Fruit fly (Drosophila melanogaster) whole organism, embryonic: ENCODE results near the gene CG14220.
A peak's percentile ranks its signal among the peaks of the same experiment; 100 is the strongest.

Source experiments
- Blimp-1 ChIP-seq: fragments of 200-800 bp; sonication (Bioruptor generic); optimal IDR thresholded peaks from 3 replicates; lab custom pipeline; 2018; ENCODE audit warnings: missing biosample characterization, missing genetic modification characterization, mild to moderate bottlenecking, moderate library complexity, missing genetic modification reagents
- BtbVII ChIP-seq: fragments of 200-800 bp; sonication (Bioruptor generic); optimal IDR thresholded peaks from 3 replicates; lab custom pipeline; 2017; ENCODE audit warnings: missing biosample characterization, mild to moderate bottlenecking, missing genetic modification characterization
- CG10543 ChIP-seq: fragments of 200-800 bp; sonication (Bioruptor generic); optimal IDR thresholded peaks from 3 replicates; lab custom pipeline; 2017; ENCODE audit warnings: missing biosample characterization, mild to moderate bottlenecking, missing genetic modification characterization, moderate library complexity
- CG11247 ChIP-seq: fragments of 200-800 bp; sonication (Bioruptor generic); IDR thresholded peaks from 2 replicates; pipeline ENCODE4 v1.3.6; 2022; ENCODE audit warnings: missing biosample characterization, missing genetic modification characterization
- CG11696 ChIP-seq: fragments of 200-800 bp; sonication (Bioruptor generic); IDR thresholded peaks from 2 replicates; pipeline ENCODE4 v1.3.6; 2022; ENCODE audit warnings: missing biosample characterization, missing genetic modification characterization
- CG12219 ChIP-seq: fragments of 200-800 bp; sonication (Bioruptor generic); optimal IDR thresholded peaks from 3 replicates; lab custom pipeline; 2018; ENCODE audit warnings: missing biosample characterization, mild to moderate bottlenecking, missing genetic modification characterization
- CG12391 ChIP-seq: fragments of 200-800 bp; sonication (Bioruptor generic); optimal IDR thresholded peaks from 3 replicates; lab custom pipeline; 2018; ENCODE audit warnings: missing biosample characterization, mild to moderate bottlenecking, missing genetic modification characterization, moderate library complexity
- CG13287 ChIP-seq: fragments of 200-800 bp; sonication (Bioruptor generic); IDR thresholded peaks from 2 replicates; pipeline ENCODE4 v1.3.6; 2022; ENCODE audit warnings: missing biosample characterization, missing genetic modification characterization; ENCODE audit not compliant: partially characterized antibody
- CG13296 ChIP-seq: fragments of 200-800 bp; sonication (Bioruptor generic); optimal IDR thresholded peaks from 3 replicates; lab custom pipeline; 2018; ENCODE audit warnings: missing biosample characterization, mild to moderate bottlenecking, missing genetic modification characterization
- CG13775 ChIP-seq: fragments of 200-800 bp; sonication (Bioruptor generic); optimal IDR thresholded peaks from 3 replicates; lab custom pipeline; 2017; ENCODE audit warnings: missing biosample characterization, mild to moderate bottlenecking, missing genetic modification characterization
- CG15269 ChIP-seq: fragments of 200-800 bp; sonication (Bioruptor generic); optimal IDR thresholded peaks from 2 replicates; lab custom pipeline; 2018; ENCODE audit warnings: missing biosample characterization, mild to moderate bottlenecking, missing genetic modification characterization, moderate library complexity
- CG18599 ChIP-seq: fragments of 200-800 bp; sonication (Bioruptor generic); optimal IDR thresholded peaks from 3 replicates; lab custom pipeline; 2017; ENCODE audit warnings: missing biosample characterization, missing genetic modification characterization, mild to moderate bottlenecking, moderate library complexity, missing genetic modification reagents
- CG2712 ChIP-seq: fragments of 200-800 bp; optimal IDR thresholded peaks from 3 replicates; lab custom pipeline; 2019; ENCODE audit warnings: missing biosample characterization, mild to moderate bottlenecking, missing genetic modification characterization, moderate library complexity
- CG33213 ChIP-seq: fragments of 200-800 bp; sonication (Bioruptor generic); optimal IDR thresholded peaks from 3 replicates; lab custom pipeline; 2016; ENCODE audit warnings: missing biosample characterization, missing genetic modification characterization
- CG34224 ChIP-seq: fragments of 200-800 bp; sonication (Bioruptor generic); IDR thresholded peaks from 3 replicates; pipeline ENCODE4 v1.3.6; 2022; ENCODE audit warnings: missing biosample characterization, missing genetic modification characterization; ENCODE audit not compliant: partially characterized antibody
- CG34376 ChIP-seq: fragments of 200-800 bp; sonication (Bioruptor generic); optimal IDR thresholded peaks from 2 replicates; lab custom pipeline; 2018; ENCODE audit warnings: missing biosample characterization, mild to moderate bottlenecking, missing genetic modification characterization
- CG3995 ChIP-seq: fragments of 200-800 bp; sonication (Bioruptor generic); optimal IDR thresholded peaks from 3 replicates; lab custom pipeline; 2016; ENCODE audit warnings: missing biosample characterization, missing genetic modification characterization
- CG4730 ChIP-seq: fragments of 200-800 bp; sonication (Bioruptor generic); IDR thresholded peaks from 2 replicates; pipeline ENCODE4 v1.3.6; 2022; ENCODE audit warnings: missing biosample characterization, missing genetic modification characterization
- CG5245 ChIP-seq: fragments of 200-800 bp; sonication (Bioruptor generic); optimal IDR thresholded peaks from 3 replicates; lab custom pipeline; 2016; ENCODE audit warnings: missing biosample characterization, missing genetic modification characterization
- CG8290 ChIP-seq, 3 experiments: fragments of 200-800 bp; sonication (Bioruptor generic); optimal IDR thresholded peaks; 2 replicates each; lab custom pipeline; 2016 to 2019; ENCODE audit warnings: missing biosample characterization in 3 of 3, missing genetic modification characterization in 3 of 3, mild to moderate bottlenecking in 2 of 3, moderate library complexity in 1 of 3
- CG8924 ChIP-seq: fragments of 200-800 bp; optimal IDR thresholded peaks from 3 replicates; lab custom pipeline; 2019; ENCODE audit warnings: missing biosample characterization, mild to moderate bottlenecking, missing genetic modification characterization, moderate library complexity
- CG9215 ChIP-seq: fragments of 200-800 bp; sonication (Bioruptor generic); IDR thresholded peaks from 2 replicates; pipeline ENCODE4 v1.3.6; 2022; ENCODE audit warnings: missing biosample characterization, missing genetic modification characterization
- CG9932 ChIP-seq: fragments of 200-800 bp; sonication (Bioruptor generic); IDR thresholded peaks from 2 replicates; pipeline ENCODE4 v1.3.6; 2022; ENCODE audit warnings: missing biosample characterization, missing genetic modification characterization
- CkIIα-i1 ChIP-seq: fragments of 200-800 bp; sonication (Bioruptor generic); IDR thresholded peaks from 2 replicates; pipeline ENCODE4 v1.3.6; 2022; ENCODE audit warnings: missing biosample characterization, missing genetic modification characterization
- CrebB ChIP-seq: fragments of 200-800 bp; sonication (Bioruptor generic); optimal IDR thresholded peaks from 3 replicates; lab custom pipeline; 2018; ENCODE audit warnings: missing biosample characterization, mild to moderate bottlenecking, missing genetic modification characterization
- Dp ChIP-seq: fragments of 200-800 bp; sonication (Bioruptor generic); optimal IDR thresholded peaks from 2 replicates; lab custom pipeline; 2018; ENCODE audit warnings: missing biosample characterization, mild to moderate bottlenecking, missing genetic modification characterization, moderate library complexity
- Dref ChIP-seq: fragments of 200-800 bp; sonication (Bioruptor generic); IDR thresholded peaks from 2 replicates; pipeline ENCODE4 v1.3.6; 2022; ENCODE audit warnings: missing biosample characterization, missing genetic modification characterization
- Drgx ChIP-seq: fragments of 200-800 bp; sonication (Bioruptor generic); IDR thresholded peaks from 2 replicates; pipeline ENCODE4 v1.3.6; 2022; ENCODE audit warnings: missing biosample characterization, missing genetic modification characterization
- E2f2 ChIP-seq: fragments of 200-800 bp; sonication (Bioruptor generic); IDR thresholded peaks from 2 replicates; pipeline ENCODE4 v1.3.6; 2022; ENCODE audit warnings: missing biosample characterization, missing genetic modification characterization
- HLH4C ChIP-seq: fragments of 200-800 bp; sonication (Bioruptor generic); IDR thresholded peaks from 3 replicates; pipeline ENCODE4 v1.3.6; 2022; ENCODE audit warnings: missing biosample characterization, missing genetic modification characterization; ENCODE audit not compliant: partially characterized antibody
- Hr3 ChIP-seq: fragments of 200-800 bp; sonication (Bioruptor generic); optimal IDR thresholded peaks from 3 replicates; lab custom pipeline; 2016; ENCODE audit warnings: missing biosample characterization, missing genetic modification characterization
- Jarid2 ChIP-seq: fragments of 200-800 bp; sonication (Bioruptor generic); optimal IDR thresholded peaks from 3 replicates; lab custom pipeline; 2017; ENCODE audit warnings: mild to moderate bottlenecking, missing biosample characterization, missing genetic modification reagents, missing genetic modification characterization
- Lhr ChIP-seq: fragments of 200-800 bp; sonication (Bioruptor generic); optimal IDR thresholded peaks from 3 replicates; lab custom pipeline; 2017; ENCODE audit warnings: mild to moderate bottlenecking, missing biosample characterization, missing genetic modification reagents, missing genetic modification characterization
- Med ChIP-seq: fragments of 200-800 bp; sonication (Bioruptor generic); peaks from one replicate; lab custom pipeline; 2016; ENCODE audit warnings: missing biosample characterization, missing genetic modification characterization, mild to moderate bottlenecking, inconsistent platforms, moderate library complexity
- Myb ChIP-seq: fragments of 200-800 bp; sonication (Bioruptor generic); optimal IDR thresholded peaks from 2 replicates; lab custom pipeline; 2016; ENCODE audit warnings: missing biosample characterization, missing genetic modification characterization
- NC2α ChIP-seq: fragments of 200-800 bp; sonication (Bioruptor generic); optimal IDR thresholded peaks from 2 replicates; lab custom pipeline; 2016; ENCODE audit warnings: missing biosample characterization, missing genetic modification characterization
- NfI ChIP-seq: fragments of 200-800 bp; sonication (Bioruptor generic); optimal IDR thresholded peaks from 3 replicates; lab custom pipeline; 2018; ENCODE audit warnings: missing biosample characterization, mild to moderate bottlenecking, missing genetic modification characterization, moderate library complexity
- Oaz ChIP-seq: fragments of 200-800 bp; sonication (Bioruptor generic); IDR thresholded peaks from 2 replicates; pipeline ENCODE4 v1.3.6; 2022; ENCODE audit warnings: missing biosample characterization, missing genetic modification characterization
- YL-1 ChIP-seq: fragments of 200-800 bp; sonication (Bioruptor generic); optimal IDR thresholded peaks from 3 replicates; lab custom pipeline; 2017; ENCODE audit warnings: missing biosample characterization, mild to moderate bottlenecking, missing genetic modification characterization
- ab ChIP-seq: fragments of 200-800 bp; sonication (Bioruptor generic); optimal IDR thresholded peaks from 2 replicates; lab custom pipeline; 2016; ENCODE audit warnings: missing biosample characterization, missing genetic modification characterization
- caup ChIP-seq: fragments of 200-800 bp; sonication (Bioruptor generic); optimal IDR thresholded peaks from 3 replicates; lab custom pipeline; 2017; ENCODE audit warnings: missing biosample characterization, mild to moderate bottlenecking, missing genetic modification characterization, moderate library complexity; ENCODE audit not compliant: severe bottlenecking
- cwo ChIP-seq: fragments of 200-800 bp; sonication (Bioruptor generic); optimal IDR thresholded peaks from 3 replicates; lab custom pipeline; 2017; ENCODE audit warnings: missing biosample characterization, missing genetic modification characterization, mild to moderate bottlenecking, moderate library complexity, missing genetic modification reagents
- danr ChIP-seq: fragments of 200-800 bp; sonication (Bioruptor generic); IDR thresholded peaks from 2 replicates; pipeline ENCODE4 v1.3.6; 2022; ENCODE audit warnings: missing biosample characterization, missing genetic modification characterization
- dm ChIP-seq: fragments of 200-800 bp; sonication (Bioruptor generic); optimal IDR thresholded peaks from 3 replicates; lab custom pipeline; 2016; ENCODE audit warnings: missing biosample characterization, missing genetic modification characterization
- dmrt11E ChIP-seq: fragments of 200-800 bp; sonication (Bioruptor generic); optimal IDR thresholded peaks from 3 replicates; lab custom pipeline; 2018; ENCODE audit warnings: missing biosample characterization, mild to moderate bottlenecking, missing genetic modification characterization, moderate library complexity
- eyg ChIP-seq: fragments of 200-800 bp; sonication (Bioruptor generic); optimal IDR thresholded peaks from 3 replicates; lab custom pipeline; 2016; ENCODE audit warnings: missing biosample characterization, missing genetic modification characterization
- fd64A ChIP-seq: fragments of 200-800 bp; sonication (Bioruptor generic); optimal IDR thresholded peaks from 3 replicates; lab custom pipeline; 2018; ENCODE audit warnings: missing biosample characterization, mild to moderate bottlenecking, missing genetic modification characterization
- gro ChIP-seq: fragments of 200-800 bp; sonication (Bioruptor generic); optimal IDR thresholded peaks from 2 replicates; lab custom pipeline; 2016; ENCODE audit warnings: missing biosample characterization, missing genetic modification characterization
- jigr1 ChIP-seq: fragments of 200-800 bp; sonication (Bioruptor generic); IDR thresholded peaks from 3 replicates; pipeline ENCODE4 v1.3.6; 2022; ENCODE audit warnings: missing biosample characterization, missing genetic modification characterization
- trem ChIP-seq: fragments of 200-800 bp; optimal IDR thresholded peaks from 3 replicates; lab custom pipeline; 2019; ENCODE audit warnings: missing biosample characterization, mild to moderate bottlenecking, missing genetic modification characterization, moderate library complexity

CG14220 gene

dm6 chrX:19601644-19602043 is at the start of gene CG14220 (continued):
- TF ChIP-seq CG12219 (GFP tag; lab: Kevin White, UChicago) (no peak), jigr1 (GFP tag; lab: Robert Waterston, UW) (no peak), CG11247 (GFP tag; lab: Robert Waterston, UW) (no peak), E2f2 (GFP tag; lab: Robert Waterston, UW) (peak; percentile 92), CG5245 (GFP tag; lab: Kevin White, UChicago) (no peak), Jarid2 (GFP tag; lab: Kevin White, UChicago) (no peak), CrebB (tag; lab: Kevin White, UChicago) (no peak), trem (tag; lab: Kevin White, UChicago) (peak; percentile 87), danr (GFP tag; lab: Robert Waterston, UW) (no peak), eyg (GFP tag; lab: Kevin White, UChicago) (no peak), HLH4C (GFP tag; lab: Robert Waterston, UW) (peak; percentile 96), CG8924 (tag; lab: Kevin White, UChicago) (peak; percentile 22), YL-1 (GFP tag; lab: Kevin White, UChicago) (peak; percentile 63), gro (GFP tag; lab: Kevin White, UChicago) (peak; percentile 11), Dp (GFP tag; lab: Kevin White, UChicago) (peak; percentile 92), CG3995 (GFP tag; lab: Kevin White, UChicago) (peak; percentile 22), CG18599 (GFP tag; lab: Kevin White, UChicago) (no peak), CG8290 (GFP tag; optimal IDR thresholded peaks at IDR 0.05; lab: Kevin White, UChicago) (no peak), CG8290 (tag; optimal IDR thresholded peaks at IDR 0.05; lab: Kevin White, UChicago) (peak in 1 of 2 experiments; percentile 72), caup (GFP tag; lab: Kevin White, UChicago) (no peak), Hr3 (GFP tag; lab: Kevin White, UChicago) (no peak), CG34224 (GFP tag; lab: Robert Waterston, UW) (peak; percentile 97), dm (GFP tag; lab: Kevin White, UChicago) (peak; percentile 4), CG13775 (GFP tag; lab: Kevin White, UChicago) (no peak), Oaz (GFP tag; lab: Robert Waterston, UW) (no peak), cwo (GFP tag; lab: Kevin White, UChicago) (no peak), CG12391 (tag; lab: Kevin White, UChicago) (peak; percentile 19), Myb (GFP tag; lab: Kevin White, UChicago) (peak; percentile 6), fd64A (GFP tag; lab: Kevin White, UChicago) (no peak), CG15269 (tag; lab: Kevin White, UChicago) (no peak), Blimp-1 (GFP tag; lab: Kevin White, UChicago) (no peak), CG33213 (GFP tag; lab: Kevin White, UChicago) (peak; percentile 64), Drgx (no peak), Lhr (peak; percentile 36), CG9215 (no peak), CG9932 (GFP tag; lab: Robert Waterston, UW) (peak; percentile 47; the same call in 1 of the 2 replicates), CG34376 (GFP tag; lab: Kevin White, UChicago) (peak; percentile 51), NfI (GFP tag; lab: Kevin White, UChicago) (no peak), CG4730 (GFP tag; lab: Robert Waterston, UW) (no peak), BtbVII (no peak), dmrt11E (peak; percentile 0), NC2α (no peak), ab (GFP tag; lab: Kevin White, UChicago) (no peak), CkIIα-i1 (GFP tag; lab: Robert Waterston, UW) (no peak), CG11696 (GFP tag; lab: Robert Waterston, UW) (no peak), CG13287 (GFP tag; lab: Robert Waterston, UW) (peak; percentile 93), CG2712 (tag; lab: Kevin White, UChicago) (peak; percentile 41), Dref (GFP tag; lab: Robert Waterston, UW) (peak; percentile 99), CG10543 (GFP tag; lab: Kevin White, UChicago) (peak; percentile 32), Med (GFP tag; lab: Kevin White, UChicago) (peak; percentile 87), CG13296 (GFP tag; lab: Kevin White, UChicago) (peak; percentile 9)
